Fruit fly (Drosophila melanogaster) whole organism, embryonic: ENCODE results near the gene att-ORFB.
A peak's percentile ranks its signal among the peaks of the same experiment; 100 is the strongest.

Source experiments
- BEAF-32 ChIP-seq: fragments of 200-800 bp; sonication (Bioruptor generic); optimal IDR thresholded peaks from 3 replicates; lab custom pipeline; 2017; ENCODE audit warnings: missing biosample characterization, missing genetic modification characterization, mild to moderate bottlenecking, moderate library complexity, missing genetic modification reagents
- CG13894 ChIP-seq: fragments of 200-800 bp; sonication (Bioruptor generic); optimal IDR thresholded peaks from 3 replicates; lab custom pipeline; 2018; ENCODE audit warnings: missing biosample characterization, mild to moderate bottlenecking, missing genetic modification characterization, moderate library complexity
- CG14050 ChIP-seq: fragments of 200-800 bp; sonication (Bioruptor generic); IDR thresholded peaks from 3 replicates; pipeline ENCODE4 v1.3.6; 2022; ENCODE audit warnings: missing biosample characterization, missing genetic modification characterization
- CG14710 ChIP-seq: fragments of 200-800 bp; sonication (Bioruptor generic); optimal IDR thresholded peaks from 3 replicates; lab custom pipeline; 2019; ENCODE audit warnings: missing biosample characterization, mild to moderate bottlenecking, missing genetic modification characterization, moderate library complexity
- CG30403 ChIP-seq: fragments of 200-800 bp; sonication (Bioruptor generic); optimal IDR thresholded peaks from 3 replicates; lab custom pipeline; 2016; ENCODE audit warnings: missing biosample characterization, missing genetic modification characterization
- CG32532 ChIP-seq: fragments of 200-800 bp; sonication (Bioruptor generic); IDR thresholded peaks from 2 replicates; pipeline ENCODE4 v1.3.6; 2022; ENCODE audit warnings: missing biosample characterization, missing genetic modification characterization
- CG33213 ChIP-seq: fragments of 200-800 bp; sonication (Bioruptor generic); optimal IDR thresholded peaks from 3 replicates; lab custom pipeline; 2016; ENCODE audit warnings: missing biosample characterization, missing genetic modification characterization
- CG3995 ChIP-seq: fragments of 200-800 bp; sonication (Bioruptor generic); optimal IDR thresholded peaks from 3 replicates; lab custom pipeline; 2016; ENCODE audit warnings: missing biosample characterization, missing genetic modification characterization
- CG42726 ChIP-seq: fragments of 200-800 bp; sonication (Bioruptor generic); IDR thresholded peaks from 2 replicates; pipeline ENCODE4 v1.3.6; 2022; ENCODE audit warnings: missing biosample characterization, missing genetic modification characterization; ENCODE audit not compliant: partially characterized antibody
- CG43689 ChIP-seq: fragments of 200-800 bp; sonication (Bioruptor generic); IDR thresholded peaks from 2 replicates; pipeline ENCODE4 v1.3.6; 2022; ENCODE audit warnings: missing biosample characterization, missing genetic modification characterization
- CG4730 ChIP-seq: fragments of 200-800 bp; sonication (Bioruptor generic); IDR thresholded peaks from 2 replicates; pipeline ENCODE4 v1.3.6; 2022; ENCODE audit warnings: missing biosample characterization, missing genetic modification characterization
- CG6175 ChIP-seq: fragments of 200-800 bp; sonication (Bioruptor generic); IDR thresholded peaks from 3 replicates; pipeline ENCODE4 v1.3.6; 2022; ENCODE audit warnings: missing biosample characterization, missing genetic modification characterization
- CG6272 ChIP-seq: fragments of 200-800 bp; sonication (Bioruptor generic); IDR thresholded peaks from 2 replicates; pipeline ENCODE4 v1.3.6; 2022; ENCODE audit warnings: missing biosample characterization, missing genetic modification characterization
- CG7839 ChIP-seq: fragments of 200-800 bp; sonication (Bioruptor generic); optimal IDR thresholded peaks from 3 replicates; lab custom pipeline; 2018; ENCODE audit warnings: missing biosample characterization, mild to moderate bottlenecking, missing genetic modification characterization, moderate library complexity
- CG8089 ChIP-seq: fragments of 200-800 bp; sonication (Bioruptor generic); optimal IDR thresholded peaks from 3 replicates; lab custom pipeline; 2016; ENCODE audit warnings: missing biosample characterization, missing genetic modification characterization
- CG9437 ChIP-seq: fragments of 200-800 bp; sonication (Bioruptor generic); optimal IDR thresholded peaks from 2 replicates; lab custom pipeline; 2018; ENCODE audit warnings: missing biosample characterization, mild to moderate bottlenecking, missing genetic modification characterization
- CG9932 ChIP-seq: fragments of 200-800 bp; sonication (Bioruptor generic); IDR thresholded peaks from 2 replicates; pipeline ENCODE4 v1.3.6; 2022; ENCODE audit warnings: missing biosample characterization, missing genetic modification characterization
- CHES-1-like ChIP-seq: fragments of 200-800 bp; sonication (Bioruptor generic); optimal IDR thresholded peaks from 2 replicates; lab custom pipeline; 2016; ENCODE audit warnings: missing biosample characterization, missing genetic modification characterization
- D ChIP-seq, 2 experiments: fragments of 200-800 bp in 1 of 2; fragments of >200 bp in 1 of 2; sonication (Bioruptor generic) in 1 of 2; optimal IDR thresholded peaks; 2 replicates in 1 of 2; 3 replicates in 1 of 2; lab custom pipeline; 2017; ENCODE audit warnings: mild to moderate bottlenecking in 1 of 2, missing biosample characterization in 1 of 2, missing genetic modification characterization in 1 of 2, missing genetic modification reagents in 1 of 2
- Dfd ChIP-seq, 2 experiments: fragments of >200 bp; optimal IDR thresholded peaks; 2 replicates each; lab custom pipeline; 2017; ENCODE audit warnings: missing biosample characterization in 2 of 2, missing genetic modification characterization in 2 of 2
- Dip2 ChIP-seq: fragments of 200-800 bp; sonication (Bioruptor generic); IDR thresholded peaks from 2 replicates; pipeline ENCODE4 v1.3.6; 2022; ENCODE audit warnings: missing biosample characterization, missing genetic modification characterization
- H2.0 ChIP-seq: fragments of 200-800 bp; sonication (Bioruptor generic); IDR thresholded peaks from 2 replicates; pipeline ENCODE4 v1.3.6; 2022; ENCODE audit warnings: missing biosample characterization, missing genetic modification characterization
- HHEX ChIP-seq: fragments of 200-800 bp; sonication (Bioruptor generic); optimal IDR thresholded peaks from 3 replicates; lab custom pipeline; 2017; ENCODE audit warnings: missing biosample characterization, mild to moderate bottlenecking, missing genetic modification characterization, missing genetic modification reagents
- Hr78 ChIP-seq, 2 experiments: fragments of 200-800 bp in 1 of 2; fragments of >200 bp in 1 of 2; sonication (Bioruptor generic) in 1 of 2; optimal IDR thresholded peaks; 2 replicates each; lab custom pipeline; 2017 to 2019; ENCODE audit warnings: missing biosample characterization in 2 of 2, missing genetic modification characterization in 2 of 2, mild to moderate bottlenecking in 1 of 2, moderate library complexity in 1 of 2
- Jarid2 ChIP-seq: fragments of 200-800 bp; sonication (Bioruptor generic); optimal IDR thresholded peaks from 3 replicates; lab custom pipeline; 2017; ENCODE audit warnings: mild to moderate bottlenecking, missing biosample characterization, missing genetic modification reagents, missing genetic modification characterization
- NFAT ChIP-seq: fragments of 200-800 bp; sonication (Bioruptor generic); IDR thresholded peaks from 2 replicates; pipeline ENCODE4 v1.3.6; 2022; ENCODE audit warnings: missing biosample characterization, missing genetic modification characterization
- Nf-YA ChIP-seq: fragments of 200-800 bp; sonication (Bioruptor generic); IDR thresholded peaks from 2 replicates; pipeline ENCODE4 v1.3.6; 2022; ENCODE audit warnings: missing biosample characterization, missing genetic modification characterization
- Nf-YC ChIP-seq: fragments of 200-800 bp; optimal IDR thresholded peaks from 3 replicates; lab custom pipeline; 2019; ENCODE audit warnings: missing biosample characterization, mild to moderate bottlenecking, missing genetic modification characterization, moderate library complexity
- Pdp1 ChIP-seq, 2 experiments: fragments of 200-800 bp; sonication (Bioruptor generic); optimal IDR thresholded peaks; 3 replicates each; lab custom pipeline; 2016; ENCODE audit warnings: missing biosample characterization in 2 of 2, missing genetic modification characterization in 2 of 2, mild to moderate bottlenecking in 1 of 2, moderate library complexity in 1 of 2
- Ravus ChIP-seq: fragments of 200-800 bp; sonication (Bioruptor generic); IDR thresholded peaks from 2 replicates; pipeline ENCODE4 v1.3.6; 2022; ENCODE audit warnings: missing biosample characterization, missing genetic modification characterization
- Sox102F ChIP-seq: fragments of 200-800 bp; sonication (Bioruptor generic); optimal IDR thresholded peaks from 2 replicates; lab custom pipeline; 2018; ENCODE audit warnings: missing biosample characterization, mild to moderate bottlenecking, missing genetic modification characterization, moderate library complexity
- ab ChIP-seq: fragments of 200-800 bp; sonication (Bioruptor generic); optimal IDR thresholded peaks from 2 replicates; lab custom pipeline; 2016; ENCODE audit warnings: missing biosample characterization, missing genetic modification characterization
- ap ChIP-seq: fragments of 200-800 bp; sonication (Bioruptor generic); IDR thresholded peaks from 2 replicates; pipeline ENCODE4 v1.3.6; 2022; ENCODE audit warnings: missing biosample characterization, missing genetic modification characterization
- ase ChIP-seq: fragments of 200-800 bp; sonication (Bioruptor generic); IDR thresholded peaks from 3 replicates; pipeline ENCODE4 v1.3.6; 2022; ENCODE audit warnings: missing biosample characterization, missing genetic modification characterization
- bsh ChIP-seq, 2 experiments: fragments of 200-800 bp; sonication (Bioruptor generic); optimal IDR thresholded peaks; 2 replicates each; lab custom pipeline; 2017 to 2018; ENCODE audit warnings: mild to moderate bottlenecking in 2 of 2, missing biosample characterization in 2 of 2, missing genetic modification characterization in 2 of 2, moderate library complexity in 1 of 2
- caup ChIP-seq: fragments of 200-800 bp; sonication (Bioruptor generic); optimal IDR thresholded peaks from 3 replicates; lab custom pipeline; 2017; ENCODE audit warnings: missing biosample characterization, mild to moderate bottlenecking, missing genetic modification characterization, moderate library complexity; ENCODE audit not compliant: severe bottlenecking
- dan ChIP-seq: fragments of 200-800 bp; sonication (Bioruptor generic); IDR thresholded peaks from 2 replicates; pipeline ENCODE4 v1.3.6; 2022; ENCODE audit warnings: missing biosample characterization, missing genetic modification characterization
- dmrt99B ChIP-seq: fragments of 200-800 bp; sonication (Bioruptor generic); optimal IDR thresholded peaks from 2 replicates; lab custom pipeline; 2018; ENCODE audit warnings: missing biosample characterization, mild to moderate bottlenecking, missing genetic modification characterization, moderate library complexity
- en ChIP-seq: fragments of 200-800 bp; sonication (Bioruptor generic); optimal IDR thresholded peaks from 2 replicates; lab custom pipeline; 2016; ENCODE audit warnings: missing biosample characterization, missing genetic modification characterization
- esg ChIP-seq: fragments of 200-800 bp; sonication (Bioruptor generic); conservative IDR thresholded peaks from 2 replicates; pipeline ENCODE4 v1.3.6; 2022; ENCODE audit warnings: missing biosample characterization, missing genetic modification characterization
- ewg ChIP-seq: fragments of 200-800 bp; sonication (Bioruptor generic); optimal IDR thresholded peaks from 3 replicates; lab custom pipeline; 2017; ENCODE audit warnings: mild to moderate bottlenecking, missing biosample characterization, missing genetic modification reagents, missing genetic modification characterization
- fd96Cb ChIP-seq: fragments of 200-800 bp; sonication (Bioruptor generic); optimal IDR thresholded peaks from 2 replicates; lab custom pipeline; 2018; ENCODE audit warnings: missing biosample characterization, mild to moderate bottlenecking, missing genetic modification characterization, moderate library complexity
- grn ChIP-seq: fragments of 200-800 bp; sonication (Bioruptor generic); optimal IDR thresholded peaks from 3 replicates; lab custom pipeline; 2017; ENCODE audit warnings: missing biosample characterization, missing genetic modification characterization
- ham ChIP-seq: fragments of 200-800 bp; sonication (Bioruptor generic); IDR thresholded peaks from 2 replicates; pipeline ENCODE4 v1.3.6; 2022; ENCODE audit warnings: missing biosample characterization, missing genetic modification characterization
- hkb ChIP-seq, 2 experiments: fragments of 200-800 bp in 1 of 2; fragments of >200 bp in 1 of 2; sonication (Bioruptor generic) in 1 of 2; IDR thresholded peaks in 1 of 2; optimal IDR thresholded peaks in 1 of 2; 2 replicates each; pipeline versions ENCODE4 v1.3.6 to Lab custom; 2017 to 2022; ENCODE audit warnings: missing biosample characterization in 1 of 2, missing genetic modification characterization in 1 of 2
- insv ChIP-seq, 2 experiments: fragments of 200-800 bp; sonication (Bioruptor generic); optimal IDR thresholded peaks; 3 replicates each; lab custom pipeline; 2016 to 2018; ENCODE audit warnings: missing biosample characterization in 2 of 2, missing genetic modification characterization in 2 of 2
- row ChIP-seq: fragments of 200-800 bp; sonication (Bioruptor generic); IDR thresholded peaks from 3 replicates; pipeline ENCODE4 v1.3.6; 2022; ENCODE audit warnings: missing biosample characterization, missing genetic modification characterization
- sd ChIP-seq: fragments of 200-800 bp; sonication (Bioruptor generic); optimal IDR thresholded peaks from 3 replicates; lab custom pipeline; 2018; ENCODE audit warnings: missing biosample characterization, mild to moderate bottlenecking, missing genetic modification characterization, moderate library complexity
- sima ChIP-seq: fragments of 200-800 bp; sonication (Bioruptor generic); optimal IDR thresholded peaks from 2 replicates; lab custom pipeline; 2016; ENCODE audit warnings: missing biosample characterization, missing genetic modification characterization
- zen ChIP-seq: fragments of 200-800 bp; sonication (Bioruptor generic); optimal IDR thresholded peaks from 3 replicates; lab custom pipeline; 2018; ENCODE audit warnings: missing biosample characterization, mild to moderate bottlenecking, missing genetic modification characterization, moderate library complexity

att-ORFB gene

dm6 chr3R:20588480-20588785 lies 34.2 kb upstream of the att-ORFB start, which contains the start of gene Srp72 (continued):
- no peak for TF ChIP-seq CG42726 (GFP tag; lab: Robert Waterston, UW)
- TF ChIP-seq BEAF-32 (GFP tag; lab: Kevin White, UChicago) = peak; percentile 44
- no peak for TF ChIP-seq hkb (optimal IDR thresholded peaks at IDR 0.05; lab: Kevin White, UChicago)
- peak; percentile 63 for TF ChIP-seq hkb (GFP tag; IDR thresholded peaks at IDR 0.05; lab: Robert Waterston, UW)
- no peak for TF ChIP-seq CG13894 (tag; lab: Kevin White, UChicago)
- TF ChIP-seq row (GFP tag; lab: Robert Waterston, UW) = peak; percentile 68
- TF ChIP-seq CG9932 (GFP tag; lab: Robert Waterston, UW) = peak; percentile 64
- no peak for TF ChIP-seq esg
- TF ChIP-seq ham (GFP tag; lab: Robert Waterston, UW) = no peak
- peak; percentile 33 for TF ChIP-seq sd (tag; lab: Kevin White, UChicago)
- TF ChIP-seq caup (GFP tag; lab: Kevin White, UChicago) = no peak
- TF ChIP-seq ab (GFP tag; lab: Kevin White, UChicago) = no peak
- no peak for TF ChIP-seq CG8089 (GFP tag; lab: Kevin White, UChicago)
- TF ChIP-seq CG3995 = peak; percentile 21
- TF ChIP-seq HHEX (GFP tag; lab: Kevin White, UChicago) = peak; percentile 22
- TF ChIP-seq H2.0 = no peak
- peak; percentile 63; the same call in 1 of the 2 replicates for TF ChIP-seq CG32532 (GFP tag; lab: Robert Waterston, UW)
- no peak for TF ChIP-seq CG4730
- peak; percentile 37 for TF ChIP-seq dmrt99B (tag; lab: Kevin White, UChicago)
- TF ChIP-seq zen (tag; lab: Kevin White, UChicago) = peak; percentile 80
- TF ChIP-seq CG14050 (GFP tag; lab: Robert Waterston, UW) = no peak; the same call in 2 of the 3 replicates
- TF ChIP-seq CG6272 (GFP tag; lab: Robert Waterston, UW) = no peak
- TF ChIP-seq Dfd (GFP tag; optimal IDR thresholded peaks at IDR 0.05; lab: Kevin White, UChicago) = no peak
- no peak for TF ChIP-seq Jarid2 (GFP tag; lab: Kevin White, UChicago)
- TF ChIP-seq CG7839 (tag; lab: Kevin White, UChicago) = peak; percentile 49
- peak; percentile 75 for TF ChIP-seq CG14710
- TF ChIP-seq Dip2 (GFP tag; lab: Robert Waterston, UW) = no peak
- no peak for TF ChIP-seq Nf-YA (GFP tag; lab: Robert Waterston, UW)
- peak; percentile 18 for TF ChIP-seq CG33213 (GFP tag; lab: Kevin White, UChicago)
- TF ChIP-seq Sox102F (GFP tag; lab: Kevin White, UChicago) = peak; percentile 41
- no peak for TF ChIP-seq grn (GFP tag; lab: Kevin White, UChicago)
- TF ChIP-seq bsh (GFP tag; optimal IDR thresholded peaks at IDR 0.05; lab: Kevin White, UChicago) = peak in 1 of 2 experiments; percentile 47
- no peak for TF ChIP-seq ap (GFP tag; lab: Robert Waterston, UW)
- TF ChIP-seq Hr78 (GFP tag; optimal IDR thresholded peaks at IDR 0.05; lab: Kevin White, UChicago) = no peak
- TF ChIP-seq CG30403 = peak; percentile 68
- peak; percentile 41 for TF ChIP-seq Nf-YC (tag; lab: Kevin White, UChicago)
- TF ChIP-seq CG6175 (GFP tag; lab: Robert Waterston, UW) = no peak
- no peak for TF ChIP-seq D (optimal IDR thresholded peaks at IDR 0.05; lab: Kevin White, UChicago)
- peak; percentile 5 for TF ChIP-seq D (GFP tag; optimal IDR thresholded peaks at IDR 0.05; lab: Kevin White, UChicago)
- TF ChIP-seq dan (GFP tag; lab: Robert Waterston, UW) = no peak
- peak; percentile 52 for TF ChIP-seq fd96Cb
- no peak for TF ChIP-seq ewg (GFP tag; lab: Kevin White, UChicago)
- peak in 1 of 2 experiments; percentile 2 for TF ChIP-seq Pdp1 (GFP tag; optimal IDR thresholded peaks at IDR 0.05; lab: Kevin White, UChicago)
- no peak for TF ChIP-seq insv (GFP tag; optimal IDR thresholded peaks at IDR 0.05; lab: Kevin White, UChicago)
- peak; percentile 84 for TF ChIP-seq CG9437 (GFP tag; lab: Kevin White, UChicago)
- no peak for TF ChIP-seq sima
- TF ChIP-seq ase (GFP tag; lab: Robert Waterston, UW) = no peak
- TF ChIP-seq CG43689 (GFP tag; lab: Robert Waterston, UW) = no peak
- no peak for TF ChIP-seq en (GFP tag; lab: Kevin White, UChicago)
- TF ChIP-seq Ravus (GFP tag; lab: Robert Waterston, UW) = no peak
- no peak for TF ChIP-seq NFAT
- no peak for TF ChIP-seq CHES-1-like
